Fruit fly (Drosophila melanogaster) whole organism, embryonic: ENCODE measurements around the gene par-6.
A peak's percentile ranks its signal among the peaks of the same experiment; 100 is the strongest.

Experiments used
- CG10543 ChIP-seq: fragments of 200-800 bp; sonication (Bioruptor generic); optimal IDR thresholded peaks from 3 replicates; lab custom pipeline; 2017; ENCODE audit warnings: missing biosample characterization, mild to moderate bottlenecking, missing genetic modification characterization, moderate library complexity
- CG11247 ChIP-seq: fragments of 200-800 bp; sonication (Bioruptor generic); IDR thresholded peaks from 2 replicates; pipeline ENCODE4 v1.3.6; 2022; ENCODE audit warnings: missing biosample characterization, missing genetic modification characterization
- CG1602 ChIP-seq: fragments of 200-800 bp; sonication (Bioruptor generic); optimal IDR thresholded peaks from 3 replicates; lab custom pipeline; 2016; ENCODE audit warnings: missing biosample characterization, missing genetic modification characterization
- CG16779 ChIP-seq: fragments of 200-800 bp; sonication (Bioruptor generic); IDR thresholded peaks from 2 replicates; pipeline ENCODE4 v1.3.6; 2022; ENCODE audit warnings: missing biosample characterization, missing genetic modification characterization
- CG16813 ChIP-seq: fragments of 200-800 bp; sonication (Bioruptor generic); IDR thresholded peaks from 3 replicates; pipeline ENCODE4 v1.3.6; 2022; ENCODE audit warnings: missing biosample characterization, missing genetic modification characterization; ENCODE audit not compliant: partially characterized antibody
- CG17328 ChIP-seq: fragments of 200-800 bp; sonication (Bioruptor generic); IDR thresholded peaks from 2 replicates; pipeline ENCODE4 v1.3.6; 2022; ENCODE audit warnings: missing biosample characterization, missing genetic modification characterization
- CG17568 ChIP-seq: fragments of 200-800 bp; sonication (Bioruptor generic); optimal IDR thresholded peaks from 2 replicates; lab custom pipeline; 2018; ENCODE audit warnings: missing biosample characterization, mild to moderate bottlenecking, missing genetic modification characterization, moderate library complexity
- CG17802 ChIP-seq: fragments of 200-800 bp; sonication (Bioruptor generic); optimal IDR thresholded peaks from 2 replicates; lab custom pipeline; 2018; ENCODE audit warnings: missing biosample characterization, mild to moderate bottlenecking, missing genetic modification characterization, moderate library complexity
- CG2120 ChIP-seq: fragments of 200-800 bp; sonication (Bioruptor generic); optimal IDR thresholded peaks from 3 replicates; lab custom pipeline; 2016; ENCODE audit warnings: missing biosample characterization, missing genetic modification characterization
- CG2889 ChIP-seq: fragments of 200-800 bp; sonication (Bioruptor generic); IDR thresholded peaks from 3 replicates; pipeline ENCODE4 v1.3.6; 2022; ENCODE audit warnings: missing biosample characterization, missing genetic modification characterization
- CG32772 ChIP-seq: fragments of 200-800 bp; sonication (Bioruptor generic); IDR thresholded peaks from 2 replicates; pipeline ENCODE4 v1.3.6; 2022; ENCODE audit warnings: missing biosample characterization, missing genetic modification characterization
- CG4730 ChIP-seq: fragments of 200-800 bp; sonication (Bioruptor generic); IDR thresholded peaks from 2 replicates; pipeline ENCODE4 v1.3.6; 2022; ENCODE audit warnings: missing biosample characterization, missing genetic modification characterization
- CG5245 ChIP-seq: fragments of 200-800 bp; sonication (Bioruptor generic); optimal IDR thresholded peaks from 3 replicates; lab custom pipeline; 2016; ENCODE audit warnings: missing biosample characterization, missing genetic modification characterization
- CG5953 ChIP-seq: fragments of 200-800 bp; sonication (Bioruptor generic); IDR thresholded peaks from 2 replicates; pipeline ENCODE4 v1.3.6; 2022; ENCODE audit warnings: missing biosample characterization, missing genetic modification characterization
- CG6272 ChIP-seq: fragments of 200-800 bp; sonication (Bioruptor generic); IDR thresholded peaks from 2 replicates; pipeline ENCODE4 v1.3.6; 2022; ENCODE audit warnings: missing biosample characterization, missing genetic modification characterization
- CG6765 ChIP-seq: fragments of 200-800 bp; sonication (Bioruptor generic); optimal IDR thresholded peaks from 3 replicates; lab custom pipeline; 2017; ENCODE audit warnings: missing biosample characterization, mild to moderate bottlenecking, missing genetic modification characterization
- CG6791 ChIP-seq: fragments of 200-800 bp; sonication (Bioruptor generic); IDR thresholded peaks from 3 replicates; pipeline ENCODE4 v1.3.6; 2022; ENCODE audit warnings: missing biosample characterization, missing genetic modification characterization; ENCODE audit not compliant: partially characterized antibody
- CrebB ChIP-seq: fragments of 200-800 bp; sonication (Bioruptor generic); optimal IDR thresholded peaks from 3 replicates; lab custom pipeline; 2018; ENCODE audit warnings: missing biosample characterization, mild to moderate bottlenecking, missing genetic modification characterization
- D19A ChIP-seq: fragments of 200-800 bp; optimal IDR thresholded peaks from 3 replicates; lab custom pipeline; 2019; ENCODE audit warnings: missing biosample characterization, mild to moderate bottlenecking, missing genetic modification characterization, moderate library complexity
- Drgx ChIP-seq: fragments of 200-800 bp; sonication (Bioruptor generic); IDR thresholded peaks from 2 replicates; pipeline ENCODE4 v1.3.6; 2022; ENCODE audit warnings: missing biosample characterization, missing genetic modification characterization
- E2f2 ChIP-seq: fragments of 200-800 bp; sonication (Bioruptor generic); IDR thresholded peaks from 2 replicates; pipeline ENCODE4 v1.3.6; 2022; ENCODE audit warnings: missing biosample characterization, missing genetic modification characterization
- Fer3 ChIP-seq: fragments of 200-800 bp; sonication (Bioruptor generic); optimal IDR thresholded peaks from 2 replicates; lab custom pipeline; 2018; ENCODE audit warnings: missing biosample characterization, mild to moderate bottlenecking, missing genetic modification characterization, moderate library complexity
- HLHmδ ChIP-seq: fragments of 200-800 bp; sonication (Bioruptor generic); optimal IDR thresholded peaks from 2 replicates; lab custom pipeline; 2018; ENCODE audit warnings: missing biosample characterization, mild to moderate bottlenecking, missing genetic modification characterization, moderate library complexity
- Hey ChIP-seq: fragments of 200-800 bp; sonication (Bioruptor generic); optimal IDR thresholded peaks from 3 replicates; lab custom pipeline; 2018; ENCODE audit warnings: missing biosample characterization, mild to moderate bottlenecking, missing genetic modification characterization
- Lim3 ChIP-seq: fragments of 200-800 bp; sonication (Bioruptor generic); IDR thresholded peaks from 2 replicates; pipeline ENCODE4 v1.3.6; 2022; ENCODE audit warnings: missing biosample characterization, missing genetic modification characterization
- Scr ChIP-seq: fragments of 200-800 bp; sonication (Bioruptor generic); IDR thresholded peaks from 2 replicates; pipeline ENCODE4 v1.3.6; 2022; ENCODE audit warnings: missing biosample characterization, missing genetic modification characterization; ENCODE audit not compliant: partially characterized antibody
- Sin3A ChIP-seq: fragments of >200 bp; optimal IDR thresholded peaks from 2 replicates; lab custom pipeline; 2018
- Six4 ChIP-seq: fragments of 200-800 bp; sonication (Bioruptor generic); optimal IDR thresholded peaks from 2 replicates; lab custom pipeline; 2016; ENCODE audit warnings: missing biosample characterization, missing genetic modification characterization
- aop ChIP-seq: fragments of 200-800 bp; sonication (Bioruptor generic); IDR thresholded peaks from 2 replicates; pipeline ENCODE4 v1.3.6; 2022; ENCODE audit warnings: missing biosample characterization, missing genetic modification characterization
- ash1 ChIP-seq: fragments of 200-800 bp; sonication (Bioruptor generic); optimal IDR thresholded peaks from 2 replicates; lab custom pipeline; 2018; ENCODE audit warnings: missing biosample characterization, mild to moderate bottlenecking, missing genetic modification characterization
- crc ChIP-seq: fragments of 200-800 bp; sonication (Bioruptor generic); optimal IDR thresholded peaks from 2 replicates; lab custom pipeline; 2016; ENCODE audit warnings: missing biosample characterization, missing genetic modification characterization
- croc ChIP-seq: fragments of 200-800 bp; sonication (Bioruptor generic); conservative IDR thresholded peaks from 3 replicates; pipeline ENCODE4 v1.3.6; 2022; ENCODE audit warnings: missing biosample characterization, missing genetic modification characterization
- da ChIP-seq: fragments of 200-800 bp; sonication (Bioruptor generic); optimal IDR thresholded peaks from 2 replicates; lab custom pipeline; 2016; ENCODE audit warnings: missing biosample characterization, missing genetic modification characterization
- dan ChIP-seq: fragments of 200-800 bp; sonication (Bioruptor generic); IDR thresholded peaks from 2 replicates; pipeline ENCODE4 v1.3.6; 2022; ENCODE audit warnings: missing biosample characterization, missing genetic modification characterization
- dpn ChIP-seq, 2 experiments: fragments of 200-800 bp; sonication (Bioruptor generic); optimal IDR thresholded peaks; 3 replicates each; lab custom pipeline; 2016; ENCODE audit warnings: missing biosample characterization in 2 of 2, missing genetic modification characterization in 2 of 2
- esg ChIP-seq: fragments of 200-800 bp; sonication (Bioruptor generic); conservative IDR thresholded peaks from 2 replicates; pipeline ENCODE4 v1.3.6; 2022; ENCODE audit warnings: missing biosample characterization, missing genetic modification characterization
- fd96Cb ChIP-seq: fragments of 200-800 bp; sonication (Bioruptor generic); optimal IDR thresholded peaks from 2 replicates; lab custom pipeline; 2018; ENCODE audit warnings: missing biosample characterization, mild to moderate bottlenecking, missing genetic modification characterization, moderate library complexity
- gcm2 ChIP-seq: fragments of 200-800 bp; sonication (Bioruptor generic); optimal IDR thresholded peaks from 2 replicates; lab custom pipeline; 2016; ENCODE audit warnings: missing biosample characterization, missing genetic modification characterization
- gfzf ChIP-seq: fragments of 200-800 bp; sonication (Bioruptor generic); optimal IDR thresholded peaks from 2 replicates; lab custom pipeline; 2016; ENCODE audit warnings: missing biosample characterization, mild to moderate bottlenecking, missing genetic modification characterization, moderate library complexity
- gsb-n ChIP-seq: fragments of 200-800 bp; sonication (Bioruptor generic); optimal IDR thresholded peaks from 3 replicates; lab custom pipeline; 2018; ENCODE audit warnings: missing biosample characterization, mild to moderate bottlenecking, missing genetic modification characterization
- kah ChIP-seq: fragments of 200-800 bp; sonication (Bioruptor generic); optimal IDR thresholded peaks from 2 replicates; lab custom pipeline; 2018; ENCODE audit warnings: missing biosample characterization, mild to moderate bottlenecking, missing genetic modification characterization
- mld ChIP-seq: fragments of 200-800 bp; sonication (Bioruptor generic); IDR thresholded peaks from 3 replicates; pipeline ENCODE4 v1.3.6; 2022; ENCODE audit warnings: missing biosample characterization, missing genetic modification characterization; ENCODE audit not compliant: partially characterized antibody
- scrt ChIP-seq: fragments of 200-800 bp; sonication (Bioruptor generic); optimal IDR thresholded peaks from 2 replicates; lab custom pipeline; 2018; ENCODE audit warnings: missing biosample characterization, mild to moderate bottlenecking, missing genetic modification characterization, moderate library complexity
- sd ChIP-seq: fragments of 200-800 bp; sonication (Bioruptor generic); optimal IDR thresholded peaks from 3 replicates; lab custom pipeline; 2018; ENCODE audit warnings: missing biosample characterization, mild to moderate bottlenecking, missing genetic modification characterization, moderate library complexity
- sug ChIP-seq: fragments of 200-800 bp; optimal IDR thresholded peaks from 2 replicates; lab custom pipeline; 2019; ENCODE audit warnings: missing biosample characterization, mild to moderate bottlenecking, missing genetic modification characterization, moderate library complexity
- tap ChIP-seq: fragments of 200-800 bp; optimal IDR thresholded peaks from 3 replicates; lab custom pipeline; 2019; ENCODE audit warnings: missing biosample characterization, mild to moderate bottlenecking, missing genetic modification characterization, moderate library complexity
- tgo ChIP-seq: fragments of 200-800 bp; sonication (Bioruptor generic); IDR thresholded peaks from 3 replicates; pipeline ENCODE4 v1.3.6; 2022; ENCODE audit warnings: missing biosample characterization, missing genetic modification characterization
- trem ChIP-seq: fragments of 200-800 bp; optimal IDR thresholded peaks from 3 replicates; lab custom pipeline; 2019; ENCODE audit warnings: missing biosample characterization, mild to moderate bottlenecking, missing genetic modification characterization, moderate library complexity
- tup ChIP-seq: fragments of 200-800 bp; sonication (Bioruptor generic); optimal IDR thresholded peaks from 2 replicates; lab custom pipeline; 2016; ENCODE audit warnings: missing biosample characterization, mild to moderate bottlenecking, missing genetic modification characterization, moderate library complexity
- wek ChIP-seq: fragments of 200-800 bp; sonication (Bioruptor generic); optimal IDR thresholded peaks from 3 replicates; lab custom pipeline; 2018; ENCODE audit warnings: missing biosample characterization, mild to moderate bottlenecking, missing genetic modification characterization, moderate library complexity
- zen2 ChIP-seq: fragments of 200-800 bp; sonication (Bioruptor generic); IDR thresholded peaks from 3 replicates; pipeline ENCODE4 v1.3.6; 2022; ENCODE audit warnings: missing biosample characterization, missing genetic modification characterization; ENCODE audit not compliant: partially characterized antibody

par-6 gene

dm6 chrX:17709546-17710272, 6.6 kb downstream of the par-6 start, which contains the start of the genes CG8173 and raskol (continued):
- TF ChIP-seq CG17328 (GFP tag; lab: Robert Waterston, UW) (no peak), tap (tag; lab: Kevin White, UChicago) (no peak), E2f2 (GFP tag; lab: Robert Waterston, UW) (peak; percentile 84), Fer3 (no peak), D19A (tag; lab: Kevin White, UChicago) (no peak), sd (peak; percentile 36), CG2120 (no peak), Six4 (GFP tag; lab: Kevin White, UChicago) (no peak), trem (tag; lab: Kevin White, UChicago) (peak; percentile 46), zen2 (GFP tag; lab: Robert Waterston, UW) (no peak), tup (GFP tag; lab: Kevin White, UChicago) (no peak), CG16779 (GFP tag; lab: Robert Waterston, UW) (no peak), Lim3 (GFP tag; lab: Robert Waterston, UW) (no peak), CG10543 (peak; percentile 69), scrt (no peak), dan (no peak), CG16813 (GFP tag; lab: Robert Waterston, UW) (no peak), Sin3A (lab: Kevin White, UChicago) (peak; percentile 84), gfzf (GFP tag; lab: Kevin White, UChicago) (peak; percentile 90), CG17568 (GFP tag; lab: Kevin White, UChicago) (no peak), CrebB (tag; lab: Kevin White, UChicago) (no peak), crc (GFP tag; lab: Kevin White, UChicago) (no peak), croc (GFP tag; lab: Robert Waterston, UW) (no peak), CG5245 (no peak), da (GFP tag; lab: Kevin White, UChicago) (no peak), esg (GFP tag; lab: Robert Waterston, UW) (no peak), CG17802 (tag; lab: Kevin White, UChicago) (no peak), CG2889 (GFP tag; lab: Robert Waterston, UW) (no peak), HLHmδ (no peak), CG5953 (GFP tag; lab: Robert Waterston, UW) (no peak), fd96Cb (tag; lab: Kevin White, UChicago) (no peak), CG6272 (GFP tag; lab: Robert Waterston, UW) (no peak), CG11247 (GFP tag; lab: Robert Waterston, UW) (no peak), gcm2 (no peak), kah (GFP tag; lab: Kevin White, UChicago) (no peak), CG6791 (GFP tag; lab: Robert Waterston, UW) (no peak), Drgx (no peak), Scr (GFP tag; lab: Robert Waterston, UW) (no peak), Hey (no peak), tgo (GFP tag; lab: Robert Waterston, UW) (no peak), wek (no peak), CG1602 (no peak), CG32772 (GFP tag; lab: Robert Waterston, UW) (no peak), CG6765 (GFP tag; lab: Kevin White, UChicago) (peak; percentile 28), gsb-n (tag; lab: Kevin White, UChicago) (peak; percentile 8), dpn (GFP tag; optimal IDR thresholded peaks at IDR 0.05; lab: Kevin White, UChicago) (no peak), sug (tag; lab: Kevin White, UChicago) (peak; percentile 18), ash1 (peak; percentile 30), mld (GFP tag; lab: Robert Waterston, UW) (no peak), aop (GFP tag; lab: Robert Waterston, UW) (no peak), CG4730 (no peak)
